Fruit fly (Drosophila melanogaster) whole organism, embryonic: Measurements from ENCODE around the gene elgi.

Experiments
- Ada2b ChIP-seq: fragments of 200-800 bp; sonication (Bioruptor generic); IDR thresholded peaks from 2 replicates; pipeline ENCODE4 v1.3.6; 2022; ENCODE audit warnings: missing biosample characterization, missing genetic modification characterization
- Asciz ChIP-seq: fragments of 200-800 bp; sonication (Bioruptor generic); optimal IDR thresholded peaks from 2 replicates; lab custom pipeline; 2017; ENCODE audit warnings: missing biosample characterization, mild to moderate bottlenecking, missing genetic modification characterization, missing genetic modification reagents
- Bdp1 ChIP-seq: fragments of 200-800 bp; sonication (Bioruptor generic); optimal IDR thresholded peaks from 3 replicates; lab custom pipeline; 2016; ENCODE audit warnings: missing biosample characterization, missing genetic modification characterization
- C15 ChIP-seq: fragments of 200-800 bp; sonication (Bioruptor generic); IDR thresholded peaks from 3 replicates; pipeline ENCODE4 v1.3.6; 2022; ENCODE audit warnings: missing biosample characterization, missing genetic modification characterization
- CG10209 ChIP-seq: fragments of 200-800 bp; sonication (Bioruptor generic); optimal IDR thresholded peaks from 3 replicates; lab custom pipeline; 2017; ENCODE audit warnings: missing biosample characterization, mild to moderate bottlenecking, missing genetic modification characterization, missing genetic modification reagents
- CG10543 ChIP-seq: fragments of 200-800 bp; sonication (Bioruptor generic); optimal IDR thresholded peaks from 3 replicates; lab custom pipeline; 2017; ENCODE audit warnings: missing biosample characterization, mild to moderate bottlenecking, missing genetic modification characterization, moderate library complexity
- CG10565 ChIP-seq: fragments of 200-800 bp; sonication (Bioruptor generic); optimal IDR thresholded peaks from 3 replicates; lab custom pipeline; 2016; ENCODE audit warnings: missing biosample characterization, mild to moderate bottlenecking, missing genetic modification characterization
- CG10654 ChIP-seq: fragments of 200-800 bp; sonication (Bioruptor generic); optimal IDR thresholded peaks from 2 replicates; lab custom pipeline; 2016; ENCODE audit warnings: missing biosample characterization, missing genetic modification characterization
- CG11085 ChIP-seq: fragments of 200-800 bp; sonication (Bioruptor generic); IDR thresholded peaks from 2 replicates; pipeline ENCODE4 v1.3.6; 2022; ENCODE audit warnings: missing biosample characterization, missing genetic modification characterization
- CG12155 ChIP-seq: fragments of 200-800 bp; sonication (Bioruptor generic); optimal IDR thresholded peaks from 3 replicates; lab custom pipeline; 2016; ENCODE audit warnings: missing biosample characterization, missing genetic modification characterization
- CG13894 ChIP-seq: fragments of 200-800 bp; sonication (Bioruptor generic); optimal IDR thresholded peaks from 3 replicates; lab custom pipeline; 2018; ENCODE audit warnings: missing biosample characterization, mild to moderate bottlenecking, missing genetic modification characterization, moderate library complexity
- CG15514 ChIP-seq: fragments of 200-800 bp; sonication (Bioruptor generic); optimal IDR thresholded peaks from 3 replicates; lab custom pipeline; 2017; ENCODE audit warnings: missing biosample characterization, missing genetic modification characterization, mild to moderate bottlenecking, moderate library complexity, missing genetic modification reagents
- CG15601 ChIP-seq: fragments of 200-800 bp; sonication (Bioruptor generic); optimal IDR thresholded peaks from 3 replicates; lab custom pipeline; 2019; ENCODE audit warnings: missing biosample characterization, mild to moderate bottlenecking, missing genetic modification characterization, moderate library complexity
- CG18262 ChIP-seq: fragments of 200-800 bp; optimal IDR thresholded peaks from 3 replicates; lab custom pipeline; 2019; ENCODE audit warnings: missing biosample characterization, mild to moderate bottlenecking, missing genetic modification characterization, moderate library complexity
- CG18476 ChIP-seq: fragments of 200-800 bp; sonication (Bioruptor generic); optimal IDR thresholded peaks from 2 replicates; lab custom pipeline; 2016; ENCODE audit warnings: missing biosample characterization, mild to moderate bottlenecking, missing genetic modification characterization
- CG30431 ChIP-seq: fragments of 200-800 bp; sonication (Bioruptor generic); optimal IDR thresholded peaks from 2 replicates; lab custom pipeline; 2017; ENCODE audit warnings: missing biosample characterization, missing genetic modification characterization
- CG3407 ChIP-seq: fragments of 200-800 bp; sonication (Bioruptor generic); optimal IDR thresholded peaks from 2 replicates; lab custom pipeline; 2018; ENCODE audit warnings: missing biosample characterization, mild to moderate bottlenecking, missing genetic modification characterization
- CG3847 ChIP-seq: fragments of 200-800 bp; sonication (Bioruptor generic); IDR thresholded peaks from 2 replicates; pipeline ENCODE4 v1.3.6; 2022; ENCODE audit warnings: missing biosample characterization, missing genetic modification characterization
- CG4404 ChIP-seq: fragments of 200-800 bp; sonication (Bioruptor generic); IDR thresholded peaks from 2 replicates; pipeline ENCODE4 v1.3.6; 2022; ENCODE audit warnings: missing biosample characterization, missing genetic modification characterization
- CG6854 ChIP-seq: fragments of 200-800 bp; sonication (Bioruptor generic); optimal IDR thresholded peaks from 3 replicates; lab custom pipeline; 2017; ENCODE audit warnings: missing biosample characterization, mild to moderate bottlenecking, missing genetic modification characterization
- CG7556 ChIP-seq: fragments of 200-800 bp; sonication (Bioruptor generic); optimal IDR thresholded peaks from 2 replicates; lab custom pipeline; 2017; ENCODE audit warnings: missing biosample characterization, mild to moderate bottlenecking, missing genetic modification characterization
- CG8281 ChIP-seq: fragments of 200-800 bp; sonication (Bioruptor generic); optimal IDR thresholded peaks from 2 replicates; lab custom pipeline; 2018; ENCODE audit warnings: missing biosample characterization, mild to moderate bottlenecking, missing genetic modification characterization, moderate library complexity
- CG8765 ChIP-seq: fragments of 200-800 bp; sonication (Bioruptor generic); IDR thresholded peaks from 2 replicates; pipeline ENCODE4 v1.3.6; 2022; ENCODE audit warnings: missing biosample characterization, missing genetic modification characterization
- CG9609 ChIP-seq: fragments of 200-800 bp; sonication (Bioruptor generic); optimal IDR thresholded peaks from 3 replicates; lab custom pipeline; 2016; ENCODE audit warnings: missing biosample characterization, missing genetic modification characterization
- Fer2 ChIP-seq: fragments of 200-800 bp; sonication (Bioruptor generic); optimal IDR thresholded peaks from 2 replicates; lab custom pipeline; 2018; ENCODE audit warnings: missing biosample characterization, mild to moderate bottlenecking, missing genetic modification characterization, moderate library complexity
- HHEX ChIP-seq: fragments of 200-800 bp; sonication (Bioruptor generic); optimal IDR thresholded peaks from 3 replicates; lab custom pipeline; 2017; ENCODE audit warnings: missing biosample characterization, mild to moderate bottlenecking, missing genetic modification characterization, missing genetic modification reagents
- Hmr ChIP-seq: fragments of 200-800 bp; sonication (Bioruptor generic); optimal IDR thresholded peaks from 3 replicates; lab custom pipeline; 2017; ENCODE audit warnings: mild to moderate bottlenecking, missing biosample characterization, missing genetic modification reagents, missing genetic modification characterization
- Hmx ChIP-seq: fragments of 200-800 bp; sonication (Bioruptor generic); optimal IDR thresholded peaks from 2 replicates; lab custom pipeline; 2016; ENCODE audit warnings: missing biosample characterization, missing genetic modification characterization
- Lim3 ChIP-seq: fragments of 200-800 bp; sonication (Bioruptor generic); IDR thresholded peaks from 2 replicates; pipeline ENCODE4 v1.3.6; 2022; ENCODE audit warnings: missing biosample characterization, missing genetic modification characterization
- Optix ChIP-seq: fragments of 200-800 bp; sonication (Bioruptor generic); IDR thresholded peaks from 3 replicates; pipeline ENCODE4 v1.3.6; 2022; ENCODE audit warnings: missing biosample characterization, missing genetic modification characterization
- Sin3A ChIP-seq: fragments of >200 bp; optimal IDR thresholded peaks from 2 replicates; lab custom pipeline; 2018
- Ssrp ChIP-seq: fragments of 200-800 bp; sonication (Bioruptor generic); optimal IDR thresholded peaks from 2 replicates; lab custom pipeline; 2018; ENCODE audit warnings: missing biosample characterization, mild to moderate bottlenecking, missing genetic modification characterization, moderate library complexity
- Stat92E ChIP-seq, 3 experiments: fragments of >200 bp in 2 of 3; fragments of 200-800 bp in 1 of 3; sonication (Bioruptor generic) in 1 of 3; optimal IDR thresholded peaks; 2 replicates each; lab custom pipeline; 2017 to 2019; ENCODE audit warnings: missing biosample characterization in 3 of 3, missing genetic modification characterization in 3 of 3, mild to moderate bottlenecking in 1 of 3, moderate library complexity in 1 of 3
- al ChIP-seq: fragments of 200-800 bp; sonication (Bioruptor generic); IDR thresholded peaks from 2 replicates; pipeline ENCODE4 v1.3.6; 2022; ENCODE audit warnings: missing biosample characterization, missing genetic modification characterization
- ato ChIP-seq: fragments of 200-800 bp; sonication (Bioruptor generic); IDR thresholded peaks from 2 replicates; pipeline ENCODE4 v1.3.6; 2022; ENCODE audit warnings: missing biosample characterization, missing genetic modification characterization; ENCODE audit not compliant: partially characterized antibody
- cato ChIP-seq: fragments of 200-800 bp; sonication (Bioruptor generic); optimal IDR thresholded peaks from 2 replicates; lab custom pipeline; 2016; ENCODE audit warnings: missing biosample characterization, missing genetic modification characterization, borderline replicate concordance
- en ChIP-seq: fragments of 200-800 bp; sonication (Bioruptor generic); optimal IDR thresholded peaks from 2 replicates; lab custom pipeline; 2016; ENCODE audit warnings: missing biosample characterization, missing genetic modification characterization
- esg ChIP-seq: fragments of 200-800 bp; sonication (Bioruptor generic); conservative IDR thresholded peaks from 2 replicates; pipeline ENCODE4 v1.3.6; 2022; ENCODE audit warnings: missing biosample characterization, missing genetic modification characterization
- eyg ChIP-seq: fragments of 200-800 bp; sonication (Bioruptor generic); optimal IDR thresholded peaks from 3 replicates; lab custom pipeline; 2016; ENCODE audit warnings: missing biosample characterization, missing genetic modification characterization
- fd3F ChIP-seq: fragments of 200-800 bp; sonication (Bioruptor generic); optimal IDR thresholded peaks from 2 replicates; lab custom pipeline; 2018; ENCODE audit warnings: missing biosample characterization, mild to moderate bottlenecking, missing genetic modification characterization, moderate library complexity
- h ChIP-seq: fragments of >200 bp; optimal IDR thresholded peaks from 2 replicates; lab custom pipeline; 2017
- jumu ChIP-seq: fragments of 200-800 bp; sonication (Bioruptor generic); optimal IDR thresholded peaks from 3 replicates; lab custom pipeline; 2016; ENCODE audit warnings: missing biosample characterization, missing genetic modification characterization
- kay ChIP-seq: fragments of 200-800 bp; sonication (Bioruptor generic); optimal IDR thresholded peaks from 2 replicates; lab custom pipeline; 2016; ENCODE audit warnings: missing biosample characterization, missing genetic modification characterization
- mld ChIP-seq: fragments of 200-800 bp; sonication (Bioruptor generic); IDR thresholded peaks from 3 replicates; pipeline ENCODE4 v1.3.6; 2022; ENCODE audit warnings: missing biosample characterization, missing genetic modification characterization; ENCODE audit not compliant: partially characterized antibody
- oc ChIP-seq: fragments of 200-800 bp; sonication (Bioruptor generic); optimal IDR thresholded peaks from 2 replicates; lab custom pipeline; 2018; ENCODE audit warnings: missing biosample characterization, mild to moderate bottlenecking, missing genetic modification characterization, moderate library complexity
- otp ChIP-seq: fragments of 200-800 bp; sonication (Bioruptor generic); IDR thresholded peaks from 3 replicates; pipeline ENCODE4, ENCODE4 v1.3.6; 2022; ENCODE audit warnings: missing biosample characterization, missing genetic modification characterization
- peb ChIP-seq: fragments of 200-800 bp; sonication (Bioruptor generic); IDR thresholded peaks from 2 replicates; pipeline ENCODE4 v1.3.6; 2022; ENCODE audit warnings: missing biosample characterization, missing genetic modification characterization
- pum ChIP-seq: fragments of 200-800 bp; sonication (Bioruptor generic); optimal IDR thresholded peaks from 2 replicates; lab custom pipeline; 2016; ENCODE audit warnings: missing biosample characterization, missing genetic modification characterization
- slou ChIP-seq: fragments of 200-800 bp; sonication (Bioruptor generic); optimal IDR thresholded peaks from 3 replicates; lab custom pipeline; 2016; ENCODE audit warnings: missing biosample characterization, missing genetic modification characterization
- stc ChIP-seq: fragments of 200-800 bp; sonication (Bioruptor generic); IDR thresholded peaks from 2 replicates; pipeline ENCODE4 v1.3.6; 2022; ENCODE audit warnings: missing biosample characterization, missing genetic modification characterization
- unpg ChIP-seq: fragments of 200-800 bp; sonication (Bioruptor generic); optimal IDR thresholded peaks from 3 replicates; lab custom pipeline; 2018; ENCODE audit warnings: missing biosample characterization, mild to moderate bottlenecking, missing genetic modification characterization, moderate library complexity

The elgi gene

dm6 chr3L:15921043-15921621 is 35.2 kb upstream of the elgi start (continued):
- TF ChIP-seq kay (no peak), Lim3 (GFP tag; lab: Robert Waterston, UW) (no peak), al (no peak), Hmx (GFP tag; lab: Kevin White, UChicago) (no peak), Asciz (GFP tag; lab: Kevin White, UChicago) (peak; percentile 31), Ssrp (tag; lab: Kevin White, UChicago) (peak; percentile 30), CG3407 (GFP tag; lab: Kevin White, UChicago) (no peak), Optix (GFP tag; lab: Robert Waterston, UW) (no peak), CG18262 (peak; percentile 45), CG10209 (GFP tag; lab: Kevin White, UChicago) (peak; percentile 44), CG10654 (no peak), CG12155 (no peak), CG7556 (GFP tag; lab: Kevin White, UChicago) (peak; percentile 80), CG10543 (peak; percentile 76), CG10565 (no peak), Hmr (GFP tag; lab: Kevin White, UChicago) (peak; percentile 74), CG13894 (tag; lab: Kevin White, UChicago) (peak; percentile 33), eyg (GFP tag; lab: Kevin White, UChicago) (peak; percentile 6), stc (GFP tag; lab: Robert Waterston, UW) (no peak), Fer2 (tag; lab: Kevin White, UChicago) (peak; percentile 14), cato (GFP tag; lab: Kevin White, UChicago) (no peak), mld (GFP tag; lab: Robert Waterston, UW) (no peak), C15 (GFP tag; lab: Robert Waterston, UW) (no peak), CG18476 (GFP tag; lab: Kevin White, UChicago) (peak; percentile 2), fd3F (GFP tag; lab: Kevin White, UChicago) (peak; percentile 8), jumu (GFP tag; lab: Kevin White, UChicago) (peak; percentile 9), CG4404 (GFP tag; lab: Robert Waterston, UW) (no peak), unpg (GFP tag; lab: Kevin White, UChicago) (peak; percentile 41), CG15514 (GFP tag; lab: Kevin White, UChicago) (peak; percentile 21), slou (GFP tag; lab: Kevin White, UChicago) (peak; percentile 7), CG6854 (GFP tag; lab: Kevin White, UChicago) (peak; percentile 63), CG11085 (GFP tag; lab: Robert Waterston, UW) (no peak), Stat92E (GFP tag; optimal IDR thresholded peaks at IDR 0.05; lab: Kevin White, UChicago) (no peak), CG8765 (GFP tag; lab: Robert Waterston, UW) (no peak), CG8281 (tag; lab: Kevin White, UChicago) (peak; percentile 8), CG3847 (GFP tag; lab: Robert Waterston, UW) (no peak; the same call in 1 of the 2 replicates), CG15601 (tag; lab: Kevin White, UChicago) (peak; percentile 4), esg (GFP tag; lab: Robert Waterston, UW) (peak; percentile 21; the same call in 1 of the 2 replicates), en (GFP tag; lab: Kevin White, UChicago) (no peak), peb (GFP tag; lab: Robert Waterston, UW) (no peak), CG9609 (GFP tag; lab: Kevin White, UChicago) (no peak), Sin3A (lab: Kevin White, UChicago) (no peak), ato (GFP tag; lab: Robert Waterston, UW) (no peak), Bdp1 (GFP tag; lab: Kevin White, UChicago) (peak; percentile 25), HHEX (GFP tag; lab: Kevin White, UChicago) (peak; percentile 57), otp (no peak), h (lab: Kevin White, UChicago) (no peak), oc (tag; lab: Kevin White, UChicago) (no peak), Ada2b (GFP tag; lab: Robert Waterston, UW) (peak; percentile 32; the same call in 1 of the 2 replicates), pum (GFP tag; lab: Kevin White, UChicago) (no peak), CG30431 (GFP tag; lab: Kevin White, UChicago) (no peak)
